Fruit fly (Drosophila melanogaster) whole organism, wandering third instar larva: ENCODE data around the gene CG4133.

ENCODE experiments used
- Dfd ChIP-seq: fragments of >200 bp; optimal IDR thresholded peaks from 2 replicates; lab custom pipeline; 2017; ENCODE audit warnings: missing biosample characterization, missing genetic modification characterization
- OdsH ChIP-seq: fragments of 200-800 bp; sonication (Bioruptor generic); optimal IDR thresholded peaks from 2 replicates; lab custom pipeline; 2016; ENCODE audit warnings: missing biosample characterization, mild to moderate bottlenecking, missing genetic modification characterization
- foxo ChIP-seq, 2 experiments: fragments of 200-800 bp; sonication (Bioruptor generic); optimal IDR thresholded peaks; 2 replicates in 1 of 2; 3 replicates in 1 of 2; lab custom pipeline; 2016 to 2017; ENCODE audit warnings: missing biosample characterization in 2 of 2, missing genetic modification characterization in 2 of 2
- usp ChIP-seq: fragments of >200 bp; optimal IDR thresholded peaks from 2 replicates; lab custom pipeline; 2017; ENCODE audit warnings: missing biosample characterization, missing genetic modification characterization

- TF ChIP-seq OdsH (GFP tag; lab: Kevin White, UChicago), result no peak
- no peak for TF ChIP-seq Dfd (GFP tag; lab: Kevin White, UChicago)
- TF ChIP-seq usp (GFP tag; lab: Kevin White, UChicago), result no peak
- no peak for TF ChIP-seq foxo (GFP tag; optimal IDR thresholded peaks at IDR 0.05; lab: Kevin White, UChicago)
These were observed 29.9 kb downstream of the CG4133 start for dm6 chr2L:485127-485824.
